Worm (Caenorhabditis elegans): ENCODE results near the gene T24B8.4.

Gene T24B8.4

ce11 chrII:9112851-9113250 is 42.2 kb upstream of the T24B8.4 start, which contains the start of gene jun-1 (continued):
- peak; percentile 82 for TF ChIP-seq nhr-43 (tag; optimal IDR thresholded peaks at IDR 0.05; ENCODE audit: poor library complexity, severe bottlenecking)
- TF ChIP-seq ztf-11 (tag; optimal IDR thresholded peaks at IDR 0.05), result no peak
- TF ChIP-seq mdl-1 (tag; optimal IDR thresholded peaks at IDR 0.05), result peak; percentile 52

ce11 chrII:9111471-9112016 is 40.9 kb upstream of the T24B8.4 start:
- TF ChIP-seq mdl-1 (tag; optimal IDR thresholded peaks at IDR 0.05) (no peak), nhr-12 (tag; optimal IDR thresholded peaks at IDR 0.05) (no peak), lsy-12 (tag; optimal IDR thresholded peaks at IDR 0.05) (no peak), snpc-4 (tag; optimal IDR thresholded peaks at IDR 0.05) (no peak), elt-2 (tag; optimal IDR thresholded peaks at IDR 0.05) (peak; percentile 37), nhr-76 (tag; optimal IDR thresholded peaks at IDR 0.05) (no peak), ceh-16 (tag; optimal IDR thresholded peaks at IDR 0.05) (no peak), pqm-1 (tag; optimal IDR thresholded peaks at IDR 0.05) (peak; percentile 59), skn-1 (tag; optimal IDR thresholded peaks at IDR 0.05) (no peak), aly-2 (tag; optimal IDR thresholded peaks at IDR 0.05) (no peak)

- TF ChIP-seq nhr-43 (tag; optimal IDR thresholded peaks at IDR 0.05; ENCODE audit: poor library complexity, severe bottlenecking) (no peak), nhr-11 (tag; optimal IDR thresholded peaks at IDR 0.05) (no peak), egl-27 (tag; optimal IDR thresholded peaks at IDR 0.05) (no peak), nhr-77 (tag; optimal IDR thresholded peaks at IDR 0.05) (no peak), nhr-67 (tag; optimal IDR thresholded peaks at IDR 0.05) (no peak), fkh-10 (GFP tag; optimal IDR thresholded peaks at IDR 0.05) (no peak), skn-1 (tag; optimal IDR thresholded peaks at IDR 0.05) (peak; percentile 3), ceh-28 (tag; optimal IDR thresholded peaks at IDR 0.05) (no peak), lin-39 (tag; optimal IDR thresholded peaks at IDR 0.05) (peak; percentile 72), unc-62 (GFP tag; optimal IDR thresholded peaks at IDR 0.05) (no peak), mml-1 (tag; optimal IDR thresholded peaks at IDR 0.05) (no peak), lin-15B (tag; optimal IDR thresholded peaks at IDR 0.05) (no peak), unc-39 (tag; optimal IDR thresholded peaks at IDR 0.05) (no peak), elt-2 (tag; optimal IDR thresholded peaks at IDR 0.05) (no peak), daf-12 (tag; optimal IDR thresholded peaks at IDR 0.05) (no peak), nhr-76 (tag; optimal IDR thresholded peaks at IDR 0.05) (no peak), nhr-28 (tag; optimal IDR thresholded peaks at IDR 0.05) (no peak), nfya-1 (tag; optimal IDR thresholded peaks at IDR 0.05; ENCODE audit: insufficient read depth) (peak; percentile 26), fkh-2 (tag; optimal IDR thresholded peaks at IDR 0.05) (no peak), ceh-9 (tag; optimal IDR thresholded peaks at IDR 0.05) (no peak), nhr-25 (tag; optimal IDR thresholded peaks at IDR 0.05) (no peak), fos-1 (tag; optimal IDR thresholded peaks at IDR 0.05) (no peak), sea-2 (GFP tag; optimal IDR thresholded peaks at IDR 0.05) (no peak), hmg-11 (tag; optimal IDR thresholded peaks at IDR 0.05) (peak; percentile 35), zag-1 (tag; optimal IDR thresholded peaks at IDR 0.05) (no peak)
Observed at ce11 chrII:9108905-9109551, 38.4 kb upstream of the T24B8.4 start, which contains the start of gene T24H10.4. TSS of gene T24H10.4 (plus strand) at chrII:9109534.

- TF ChIP-seq pha-4 (tag; optimal IDR thresholded peaks at IDR 0.05) (peak; percentile 45), ceh-28 (tag; optimal IDR thresholded peaks at IDR 0.05) (no peak), egl-27 (tag; optimal IDR thresholded peaks at IDR 0.05) (no peak), mml-1 (tag; optimal IDR thresholded peaks at IDR 0.05) (no peak), unc-39 (tag; optimal IDR thresholded peaks at IDR 0.05) (no peak), nhr-25 (tag; optimal IDR thresholded peaks at IDR 0.05) (peak; percentile 16), lin-15B (tag; optimal IDR thresholded peaks at IDR 0.05) (peak; percentile 35), skn-1 (tag; optimal IDR thresholded peaks at IDR 0.05) (peak; percentile 28), nfya-1 (tag; optimal IDR thresholded peaks at IDR 0.05; ENCODE audit: insufficient read depth) (peak; percentile 50), lin-39 (tag; optimal IDR thresholded peaks at IDR 0.05) (peak; percentile 15), ztf-4 (tag; optimal IDR thresholded peaks at IDR 0.05) (no peak)
Observed at ce11 chrII:9108443-9108842, 37.8 kb upstream of the T24B8.4 start, which contains the start of gene dnj-23. TSS of gene dnj-23 (minus strand) at chrII:9108600.

All from whole organism, L3 larva.